Worm (Caenorhabditis elegans) whole organism, L1 larva: ENCODE measurements around the gene F43C11.4.

Experiments
- fkh-4 ChIP-seq: sonication (generic microtip); optimal IDR thresholded peaks from 2 replicates; lab custom pipeline; 2016; ENCODE audit warnings: missing compliant biosample characterization, missing genetic modification characterization, borderline replicate concordance
- grh-1 ChIP-seq: fragments of 200-800 bp; sonication (Bioruptor generic); IDR thresholded peaks from 2 replicates; pipeline ENCODE4 v1.3.6; 2022; ENCODE audit warnings: missing genetic modification reagents, missing genetic modification characterization, missing compliant biosample characterization

ce11 chrII:2352546-2352945, 5.8 kb downstream of the F43C11.4 start, which contains the start of gene F43C11.10:
- TF ChIP-seq fkh-4, result no peak
- no peak for TF ChIP-seq grh-1 (GFP tag; lab: Robert Waterston, UW)
